Worm (Caenorhabditis elegans) whole organism, L4 larva: ENCODE results near the gene ctsa-4.1.

Source experiments
- R02D3.7 ChIP-seq: fragments of 150-350 bp; sonication (generic microtip); optimal IDR thresholded peaks from 3 replicates; lab custom pipeline; 2014; ENCODE audit warnings: missing biosample characterization, missing genetic modification characterization
- aly-2 ChIP-seq: sonication (generic microtip); optimal IDR thresholded peaks from 2 replicates; lab custom pipeline; 2018; ENCODE audit warnings: missing biosample characterization, missing genetic modification characterization
- dpl-1 ChIP-seq: fragments of 150-350 bp; optimal IDR thresholded peaks from 2 replicates; lab custom pipeline; 2014; ENCODE audit warnings: missing biosample characterization, missing genetic modification reagents, missing genetic modification characterization
- fkh-10 ChIP-seq: fragments of 150-350 bp; optimal IDR thresholded peaks from 2 replicates; lab custom pipeline; 2014; ENCODE audit warnings: missing biosample characterization, missing genetic modification reagents, missing genetic modification characterization
- lim-7 ChIP-seq: fragments of 200-800 bp; sonication (Bioruptor generic); IDR thresholded peaks from 2 replicates; pipeline ENCODE4 v1.3.6; 2022; ENCODE audit warnings: missing genetic modification characterization, missing compliant biosample characterization
- mdl-1 ChIP-seq, 2 experiments: fragments of 150-350 bp in 1 of 2; sonication (generic microtip) in 1 of 2; optimal IDR thresholded peaks; 2 replicates each; lab custom pipeline; 2014 to 2017; ENCODE audit warnings: missing biosample characterization in 2 of 2, missing genetic modification characterization in 2 of 2
- nhr-10 ChIP-seq: fragments of 150-350 bp; optimal IDR thresholded peaks from 2 replicates; lab custom pipeline; 2014; ENCODE audit warnings: missing biosample characterization, missing genetic modification characterization
- nhr-28 ChIP-seq: fragments of 150-350 bp; optimal IDR thresholded peaks from 2 replicates; lab custom pipeline; 2014; ENCODE audit warnings: missing biosample characterization, missing genetic modification characterization
- nhr-76 ChIP-seq: fragments of 150-350 bp; optimal IDR thresholded peaks from 2 replicates; lab custom pipeline; 2014; ENCODE audit warnings: missing biosample characterization, missing genetic modification characterization
- pqm-1 ChIP-seq: sonication (generic microtip); optimal IDR thresholded peaks from 2 replicates; lab custom pipeline; 2017; ENCODE audit warnings: missing biosample characterization, missing genetic modification characterization
- sdz-12 ChIP-seq: fragments of 200-800 bp; sonication (Bioruptor generic); optimal IDR thresholded peaks from 2 replicates; lab custom pipeline; 2018; ENCODE audit warnings: mild to moderate bottlenecking, missing genetic modification characterization, missing compliant biosample characterization
- tra-1 ChIP-seq: fragments of 200-800 bp; sonication (Bioruptor generic); IDR thresholded peaks from 2 replicates; pipeline ENCODE4 v1.3.6; 2022; ENCODE audit warnings: missing genetic modification reagents, missing genetic modification characterization, missing compliant biosample characterization
- unc-39 ChIP-seq: sonication (generic microtip); optimal IDR thresholded peaks from 2 replicates; lab custom pipeline; 2017; ENCODE audit warnings: missing biosample characterization, missing genetic modification characterization
- zip-11 ChIP-seq: fragments of 200-800 bp; sonication (Bioruptor generic); IDR thresholded peaks from 2 replicates; pipeline ENCODE4 v1.3.6; 2022; ENCODE audit warnings: missing genetic modification characterization, missing compliant biosample characterization

DNA sequence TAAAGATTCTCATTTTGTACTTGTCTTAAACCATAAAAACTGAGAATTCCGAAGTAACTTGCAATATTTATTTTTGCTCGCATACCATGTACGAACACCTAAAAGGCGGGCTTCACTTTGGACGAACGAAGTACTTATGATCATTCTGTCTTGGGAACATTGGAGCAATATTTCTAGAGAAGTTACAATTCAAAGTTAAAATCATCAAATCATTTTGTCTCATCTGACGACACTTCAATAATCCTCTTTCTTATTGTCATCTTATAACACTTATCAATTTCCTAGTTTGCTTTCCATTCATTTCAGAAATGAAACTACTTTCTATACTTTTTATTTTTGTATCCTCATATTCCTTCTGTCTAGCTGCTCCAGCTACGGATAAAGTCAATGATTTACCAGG is at the start of gene ctsa-4.1:
- TF ChIP-seq sdz-12 (no peak), mdl-1 (tag; optimal IDR thresholded peaks at IDR 0.05; lab: Kevin White, UChicago) (no peak), unc-39 (tag; lab: Kevin White, UChicago) (no peak), R02D3.7 (no peak), nhr-76 (tag; lab: Kevin White, UChicago) (no peak), dpl-1 (GFP tag; lab: Kevin White, UChicago) (no peak), tra-1 (GFP tag; lab: Robert Waterston, UW) (no peak), nhr-28 (tag; lab: Kevin White, UChicago) (no peak), lim-7 (GFP tag; lab: Robert Waterston, UW) (no peak), fkh-10 (GFP tag; lab: Kevin White, UChicago) (no peak), nhr-10 (tag; lab: Kevin White, UChicago) (no peak), zip-11 (GFP tag; lab: Robert Waterston, UW) (no peak), pqm-1 (no peak), aly-2 (tag; lab: Kevin White, UChicago) (no peak)
